Worm (Caenorhabditis elegans) whole organism, early embryonic: Measurements from ENCODE around the gene K07H8.8.

Experiments
- B0310.2 ChIP-seq: sonication (generic microtip); optimal IDR thresholded peaks from 2 replicates; lab custom pipeline; 2016; ENCODE audit warnings: mild to moderate bottlenecking, missing genetic modification characterization, missing compliant biosample characterization
- F13C5.2 ChIP-seq: sonication (generic microtip); optimal IDR thresholded peaks from 2 replicates; lab custom pipeline; 2017; ENCODE audit warnings: mild to moderate bottlenecking, missing genetic modification characterization, inconsistent platforms, missing compliant biosample characterization
- aly-1 ChIP-seq: sonication (generic microtip); optimal IDR thresholded peaks from 2 replicates; lab custom pipeline; 2016; ENCODE audit warnings: missing genetic modification characterization, missing compliant biosample characterization
- ama-1 ChIP-seq: fragments of 150-350 bp; optimal IDR thresholded peaks from 2 replicates; lab custom pipeline; 2014
- ceh-13 ChIP-seq: fragments of 200-800 bp; sonication (Bioruptor generic); optimal IDR thresholded peaks from 2 replicates; lab custom pipeline; 2018; ENCODE audit warnings: mild to moderate bottlenecking, missing genetic modification characterization, missing compliant biosample characterization
- ceh-36 ChIP-seq: sonication (generic microtip); optimal IDR thresholded peaks from 2 replicates; lab custom pipeline; 2016; ENCODE audit warnings: missing genetic modification characterization, inconsistent platforms, missing compliant biosample characterization
- ets-7 ChIP-seq: sonication (generic microtip); optimal IDR thresholded peaks from 2 replicates; lab custom pipeline; 2016; ENCODE audit warnings: missing genotype, missing genetic modification characterization, missing compliant biosample characterization
- flt-1 ChIP-seq: fragments of 200-800 bp; sonication (Bioruptor generic); IDR thresholded peaks from 2 replicates; pipeline ENCODE4 v1.3.6; 2022; ENCODE audit warnings: missing genetic modification characterization, missing compliant biosample characterization
- hmbx-1 ChIP-seq: sonication (generic microtip); optimal IDR thresholded peaks from 2 replicates; lab custom pipeline; 2016; ENCODE audit warnings: mild to moderate bottlenecking, missing genetic modification characterization, missing compliant biosample characterization
- hmg-4 ChIP-seq: fragments of 200-800 bp; sonication (Bioruptor generic); optimal IDR thresholded peaks from 2 replicates; lab custom pipeline; 2018; ENCODE audit warnings: mild to moderate bottlenecking, missing genetic modification characterization, missing compliant biosample characterization
- hnd-1 ChIP-seq: sonication (generic microtip); optimal IDR thresholded peaks from 2 replicates; lab custom pipeline; 2016; ENCODE audit warnings: missing genetic modification characterization, missing compliant biosample characterization
- pes-1 ChIP-seq: fragments of 200-800 bp; sonication (Bioruptor generic); IDR thresholded peaks from 2 replicates; pipeline ENCODE4 v1.3.6; 2022; ENCODE audit warnings: missing genetic modification reagents, missing genetic modification characterization, missing compliant biosample characterization
- scrt-1 ChIP-seq: fragments of 200-800 bp; sonication (Bioruptor generic); IDR thresholded peaks from 2 replicates; pipeline ENCODE4 v1.3.6; 2022; ENCODE audit warnings: missing genetic modification characterization, missing compliant biosample characterization
- sea-1 ChIP-seq: fragments of 200-800 bp; sonication (Bioruptor generic); conservative IDR thresholded peaks from 2 replicates; pipeline ENCODE4 v1.3.6; 2022; ENCODE audit warnings: missing genetic modification characterization, missing compliant biosample characterization
- tbx-11 ChIP-seq: fragments of 200-800 bp; sonication (Bioruptor generic); IDR thresholded peaks from 2 replicates; pipeline ENCODE4 v1.3.6; 2022; ENCODE audit warnings: missing genetic modification characterization, missing compliant biosample characterization
- tbx-37 ChIP-seq: fragments of 200-800 bp; sonication (Bioruptor generic); conservative IDR thresholded peaks from 2 replicates; pipeline ENCODE4 v1.3.6; 2022; ENCODE audit warnings: missing genetic modification reagents, missing genetic modification characterization, missing compliant biosample characterization
- tra-4 ChIP-seq: sonication (generic microtip); optimal IDR thresholded peaks from 2 replicates; lab custom pipeline; 2017; ENCODE audit warnings: missing genetic modification characterization, missing compliant biosample characterization

Gene K07H8.8

DNA sequence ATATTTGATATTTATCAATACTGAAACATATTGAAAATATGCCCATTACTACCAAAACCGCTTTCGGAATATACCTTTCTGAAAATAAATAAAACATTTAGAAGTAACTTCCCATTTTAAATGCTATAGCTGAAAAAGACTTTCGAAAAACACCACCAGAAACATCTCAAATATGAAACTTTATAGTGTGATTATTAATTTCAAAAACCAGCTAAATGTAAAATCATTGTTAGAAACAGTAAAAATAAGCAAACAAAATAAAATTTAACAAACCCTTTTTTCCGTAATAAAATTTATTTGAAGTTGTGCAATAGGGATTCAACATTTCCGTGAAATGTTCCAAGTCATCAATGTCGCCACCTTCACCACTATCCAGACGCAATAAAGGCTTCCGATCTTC is at the start of gene K07H8.8, which contains the start of gene K07H8.5:
Gene K07H8.8, minus strand, starts transcription at position 389 of the 400 bp plus-strand sequence.
Gene K07H8.5, plus strand, starts transcription at position 301 of the 400 bp plus-strand sequence.
- TF ChIP-seq scrt-1 (GFP tag; lab: Robert Waterston, UW) (no peak), hmg-4 (GFP tag; lab: Kevin White, UChicago) (no peak), pes-1 (GFP tag; lab: Robert Waterston, UW) (no peak), F13C5.2 (no peak), sea-1 (GFP tag; lab: Robert Waterston, UW) (no peak), hmbx-1 (tag; lab: Kevin White, UChicago) (no peak)

DNA sequence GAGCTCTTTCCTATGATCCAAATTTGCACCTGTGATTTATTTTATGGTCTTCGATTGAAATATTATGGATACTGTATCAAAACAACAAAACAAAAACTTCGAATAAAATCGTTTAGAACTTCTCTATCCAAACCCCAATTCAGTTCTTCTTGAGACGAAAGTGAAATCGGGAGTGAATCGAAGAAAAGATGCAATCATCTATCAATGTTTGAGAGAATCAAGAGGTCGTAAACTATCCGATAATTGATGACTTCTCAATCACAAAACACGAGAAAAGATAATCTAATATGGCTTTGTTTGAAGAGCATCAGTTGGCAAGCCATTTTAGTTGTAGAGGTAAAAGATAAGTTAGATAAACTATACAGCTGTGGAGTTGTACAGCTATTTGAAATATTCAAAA is 49.6 kb upstream of the K07H8.8 start:
- no peak for TF ChIP-seq tbx-37
- TF ChIP-seq ama-1 = no peak
- no peak for TF ChIP-seq aly-1
- TF ChIP-seq ets-7 (tag; lab: Kevin White, UChicago) = no peak
- no peak for TF ChIP-seq pes-1 (GFP tag; lab: Robert Waterston, UW)
- no peak for TF ChIP-seq hnd-1
- TF ChIP-seq ceh-13 (GFP tag; lab: Kevin White, UChicago) = no peak
- no peak for TF ChIP-seq F13C5.2
- no peak for TF ChIP-seq B0310.2

DNA sequence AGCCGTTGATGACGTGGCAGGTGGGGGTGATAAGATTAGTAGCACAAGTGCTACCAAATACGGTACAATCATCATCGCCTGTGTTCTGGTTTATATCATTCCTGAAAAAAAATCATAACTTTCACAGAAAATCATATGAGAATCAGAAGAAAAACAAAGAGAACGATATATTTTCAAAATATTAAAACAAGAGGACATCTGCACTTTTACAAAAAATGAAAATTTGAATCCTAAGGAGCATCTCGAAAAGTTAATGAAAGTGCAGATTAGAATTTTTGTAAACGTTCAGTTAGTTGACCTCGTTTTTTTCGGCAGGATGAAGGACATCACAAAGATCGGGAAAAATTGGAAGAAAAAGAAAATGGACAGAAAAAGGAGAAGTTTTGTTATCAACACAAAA is 44.6 kb upstream of the K07H8.8 start, which contains the start of gene F35H10.10:
Gene F35H10.10, minus strand, starts transcription at position 101 of the 400 bp plus-strand sequence.
- TF ChIP-seq hnd-1 = no peak

DNA sequence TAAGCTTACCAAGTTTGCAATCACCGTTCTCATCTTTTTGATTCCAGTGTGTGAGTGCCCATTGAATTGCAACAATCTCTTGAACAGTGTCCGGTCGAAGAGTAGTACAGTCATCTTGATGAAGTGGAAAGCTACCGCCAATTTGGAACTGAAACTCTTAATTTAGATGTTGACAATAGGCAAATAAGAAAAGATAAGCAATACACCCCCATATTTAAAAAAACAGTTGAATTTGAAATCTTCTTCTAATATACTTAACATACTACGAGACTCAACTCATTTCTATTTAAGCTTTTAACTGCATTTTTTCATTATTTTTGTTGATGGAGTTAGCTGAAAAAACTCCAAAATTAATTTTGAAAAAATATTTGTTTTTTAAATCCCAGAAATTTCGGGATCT is 43.9 kb upstream of the K07H8.8 start:
- TF ChIP-seq ceh-36 (tag; lab: Kevin White, UChicago) (no peak), hmg-4 (GFP tag; lab: Kevin White, UChicago) (no peak), scrt-1 (GFP tag; lab: Robert Waterston, UW) (no peak), ceh-13 (GFP tag; lab: Kevin White, UChicago) (no peak)

DNA sequence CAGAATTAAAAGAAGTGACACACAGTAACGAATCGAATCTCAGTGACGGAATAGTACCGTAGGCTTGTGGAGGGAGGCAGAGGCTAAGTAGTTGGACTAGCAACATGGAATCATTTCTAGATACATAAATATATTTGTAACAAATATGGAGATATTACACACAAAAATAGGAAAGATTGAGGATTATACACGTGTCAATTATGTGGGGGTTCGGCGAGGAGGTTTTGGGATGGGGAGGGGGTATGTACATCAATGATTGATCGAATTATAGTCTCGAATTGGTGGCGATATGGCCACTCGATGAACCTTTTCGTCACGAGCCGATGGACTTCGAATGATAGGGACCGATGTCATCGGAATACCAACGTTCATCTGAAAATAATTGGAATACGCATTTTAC is 39.2 kb upstream of the K07H8.8 start:
- no peak for TF ChIP-seq ets-7 (tag; lab: Kevin White, UChicago)

DNA sequence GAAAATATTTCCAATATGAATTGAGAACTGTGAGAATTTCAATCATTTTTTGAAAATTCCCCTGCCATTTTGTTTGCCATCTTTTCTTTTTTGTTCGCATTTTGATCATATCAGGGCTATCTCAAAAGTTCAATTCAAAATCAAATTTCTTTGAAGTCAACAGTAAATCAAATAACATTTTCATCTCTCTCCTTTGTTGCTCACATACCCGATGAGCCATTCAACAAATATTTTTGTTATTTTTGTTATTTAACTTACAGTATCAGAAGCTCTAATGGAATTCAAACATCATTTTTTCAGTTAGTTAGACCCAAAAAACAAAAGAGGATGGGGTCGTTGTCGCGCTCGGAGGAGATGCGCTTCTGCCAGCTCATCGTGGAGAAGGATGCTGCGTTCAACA is 35.5 kb upstream of the K07H8.8 start, which contains the start of gene vha-5:
Gene vha-5, plus strand, starts transcription at position 301 of the 400 bp plus-strand sequence.
- TF ChIP-seq aly-1 (no peak), pes-1 (GFP tag; lab: Robert Waterston, UW) (no peak), ceh-36 (tag; lab: Kevin White, UChicago) (no peak), tra-4 (no peak), scrt-1 (GFP tag; lab: Robert Waterston, UW) (no peak), F13C5.2 (no peak), hmg-4 (GFP tag; lab: Kevin White, UChicago) (no peak), ama-1 (no peak), B0310.2 (no peak), hnd-1 (no peak), ets-7 (tag; lab: Kevin White, UChicago) (no peak), flt-1 (GFP tag; lab: Robert Waterston, UW) (no peak), hmbx-1 (tag; lab: Kevin White, UChicago) (no peak), tbx-11 (GFP tag; lab: Robert Waterston, UW) (no peak)

DNA sequence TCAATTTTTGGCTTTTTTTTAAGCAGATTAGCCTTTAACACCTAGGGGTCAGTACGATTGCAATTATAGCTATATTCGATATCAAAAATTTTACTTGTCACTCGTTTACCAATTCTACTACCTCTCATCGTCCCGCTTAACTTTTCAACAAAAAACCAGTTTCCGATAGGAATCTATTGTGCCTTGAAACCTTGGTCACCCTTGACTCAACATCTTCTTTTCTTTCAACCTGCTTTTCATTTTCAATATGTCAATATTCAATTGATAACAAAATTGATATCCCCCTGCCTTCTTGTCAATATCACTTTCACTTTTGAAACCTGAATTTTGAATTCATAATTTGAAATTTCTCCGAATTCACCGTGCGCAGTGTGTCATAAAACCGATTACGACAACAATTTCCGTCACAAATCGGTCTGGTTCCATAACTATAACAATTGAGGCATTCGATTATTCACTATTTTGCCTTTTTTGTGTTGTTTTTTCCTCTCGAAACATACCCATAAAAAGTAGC is 34.5 kb upstream of the K07H8.8 start:
- TF ChIP-seq ama-1 (no peak), tbx-11 (GFP tag; lab: Robert Waterston, UW) (no peak), aly-1 (no peak), ceh-13 (GFP tag; lab: Kevin White, UChicago) (no peak), tra-4 (no peak), sea-1 (GFP tag; lab: Robert Waterston, UW) (no peak), hmg-4 (GFP tag; lab: Kevin White, UChicago) (no peak), hmbx-1 (tag; lab: Kevin White, UChicago) (no peak), pes-1 (GFP tag; lab: Robert Waterston, UW) (no peak), flt-1 (GFP tag; lab: Robert Waterston, UW) (no peak), scrt-1 (GFP tag; lab: Robert Waterston, UW) (no peak), ceh-36 (tag; lab: Kevin White, UChicago) (no peak), F13C5.2 (no peak), B0310.2 (no peak), tbx-37 (no peak), ets-7 (tag; lab: Kevin White, UChicago) (no peak), hnd-1 (no peak)

DNA sequence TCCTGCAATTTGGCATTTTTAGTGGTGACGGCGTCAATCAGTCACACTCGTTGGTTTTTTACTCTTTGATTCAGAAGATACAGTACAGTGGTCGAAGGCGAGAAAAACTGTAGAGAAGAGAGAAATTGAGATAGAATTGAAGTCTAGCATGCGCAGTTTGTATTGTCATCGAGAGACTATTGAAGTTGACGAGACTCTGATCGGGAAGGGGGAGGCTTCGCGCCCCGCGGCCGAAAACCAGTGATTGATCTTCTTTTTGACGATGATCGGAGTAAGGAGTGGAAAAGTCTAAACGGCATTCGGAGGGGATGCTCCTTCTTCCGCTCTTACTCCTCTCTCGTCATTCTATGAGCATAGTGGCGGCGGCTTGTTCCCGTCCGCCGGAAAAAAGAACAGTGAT is 33.7 kb upstream of the K07H8.8 start:
- TF ChIP-seq sea-1 (GFP tag; lab: Robert Waterston, UW) = no peak
- TF ChIP-seq hnd-1 = no peak
- TF ChIP-seq scrt-1 (GFP tag; lab: Robert Waterston, UW) = no peak
- no peak for TF ChIP-seq ceh-13 (GFP tag; lab: Kevin White, UChicago)
- no peak for TF ChIP-seq tra-4

DNA sequence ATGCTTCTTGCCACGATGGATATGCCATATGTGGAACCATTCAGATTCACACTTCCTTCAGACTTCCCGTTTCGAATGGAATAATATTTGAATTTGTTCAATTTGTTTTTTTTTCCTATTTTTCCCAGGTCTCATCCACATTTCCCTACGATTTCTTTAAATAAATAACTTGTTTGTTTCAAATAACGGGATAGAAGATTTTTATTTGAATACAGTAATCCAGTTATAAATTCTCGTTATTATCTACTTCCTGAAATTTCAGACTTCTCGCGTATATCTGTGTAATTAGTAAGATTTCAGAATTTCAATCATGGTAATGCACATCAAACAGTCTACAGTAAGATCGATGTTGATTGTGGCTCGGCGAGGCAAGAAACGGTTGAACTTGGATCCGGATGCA is 32.3 kb upstream of the K07H8.8 start, which contains the start of gene F35H10.5:
Gene F35H10.5, plus strand, starts transcription at position 301 of the 400 bp plus-strand sequence.
- no peak for TF ChIP-seq tbx-37
- no peak for TF ChIP-seq sea-1 (GFP tag; lab: Robert Waterston, UW)
- no peak for TF ChIP-seq B0310.2
- TF ChIP-seq ama-1 = no peak
- TF ChIP-seq scrt-1 (GFP tag; lab: Robert Waterston, UW) = no peak
- TF ChIP-seq flt-1 (GFP tag; lab: Robert Waterston, UW) = no peak
- no peak for TF ChIP-seq aly-1
